Worm (Caenorhabditis elegans) whole organism, L3 larva: ENCODE results near the gene W08E12.8.
"Not testable (repeated sequence)": the region's sequence is repeated elsewhere in the genome, so short reads cannot be mapped to it uniquely, and the experiment has no call there.

ENCODE experiments used
- R02D3.7 ChIP-seq: fragments of 150-350 bp; optimal IDR thresholded peaks from 2 replicates; lab custom pipeline; 2014; ENCODE audit warnings: missing biosample characterization, missing genetic modification characterization
- aly-2 ChIP-seq: fragments of 150-350 bp; optimal IDR thresholded peaks from 2 replicates; lab custom pipeline; 2014; ENCODE audit warnings: missing biosample characterization, missing genetic modification characterization
- ama-1 ChIP-seq: fragments of 150-350 bp; optimal IDR thresholded peaks from 2 replicates; lab custom pipeline; 2018
- ceh-16 ChIP-seq: sonication (generic microtip); optimal IDR thresholded peaks from 2 replicates; lab custom pipeline; 2017; ENCODE audit warnings: missing biosample characterization, missing genetic modification characterization
- ceh-28 ChIP-seq: fragments of 150-350 bp; optimal IDR thresholded peaks from 2 replicates; lab custom pipeline; 2014; ENCODE audit warnings: missing biosample characterization, missing genetic modification reagents, missing genetic modification characterization
- ceh-82 ChIP-seq: fragments of 150-350 bp; optimal IDR thresholded peaks from 2 replicates; lab custom pipeline; 2014; ENCODE audit warnings: missing biosample characterization, missing genetic modification characterization
- ceh-9 ChIP-seq: sonication (generic microtip); optimal IDR thresholded peaks from 2 replicates; lab custom pipeline; 2018; ENCODE audit warnings: missing biosample characterization, missing genetic modification characterization
- daf-12 ChIP-seq: fragments of 150-350 bp; optimal IDR thresholded peaks from 2 replicates; lab custom pipeline; 2014; ENCODE audit warnings: missing biosample characterization, missing genetic modification reagents, missing genetic modification characterization
- egl-5 ChIP-seq: fragments of 150-350 bp; optimal IDR thresholded peaks from 2 replicates; lab custom pipeline; 2017; ENCODE audit warnings: missing biosample characterization, missing genetic modification reagents, missing genetic modification characterization, inconsistent platforms
- elt-1 ChIP-seq: fragments of 150-350 bp; optimal IDR thresholded peaks from 2 replicates; lab custom pipeline; 2014; ENCODE audit warnings: missing biosample characterization, missing genetic modification characterization
- elt-2 ChIP-seq: sonication (generic microtip); optimal IDR thresholded peaks from 2 replicates; lab custom pipeline; 2016; ENCODE audit warnings: missing genetic modification reagents, mild to moderate bottlenecking, missing genetic modification characterization, missing compliant biosample characterization
- elt-3 ChIP-seq, 3 experiments: fragments of 150-350 bp in 1 of 3; sonication (generic microtip) in 2 of 3; optimal IDR thresholded peaks; 2 replicates in 2 of 3; 4 replicates in 1 of 3; lab custom pipeline; 2014 to 2017; ENCODE audit warnings: missing biosample characterization in 3 of 3, missing genetic modification characterization in 3 of 3
- fkh-10 ChIP-seq: sonication (generic microtip); optimal IDR thresholded peaks from 2 replicates; lab custom pipeline; 2017; ENCODE audit warnings: missing biosample characterization, missing genetic modification reagents, missing genetic modification characterization
- fos-1 ChIP-seq: fragments of 150-350 bp; optimal IDR thresholded peaks from 2 replicates; lab custom pipeline; 2014; ENCODE audit warnings: missing biosample characterization, missing genetic modification characterization
- hmg-11 ChIP-seq: sonication (generic microtip); optimal IDR thresholded peaks from 2 replicates; lab custom pipeline; 2016; ENCODE audit warnings: missing genetic modification characterization, missing compliant biosample characterization
- jun-1 ChIP-seq: fragments of 150-350 bp; optimal IDR thresholded peaks from 2 replicates; lab custom pipeline; 2014; ENCODE audit warnings: missing biosample characterization, missing genetic modification reagents, missing genetic modification characterization
- lin-15B ChIP-seq: fragments of 150-350 bp; optimal IDR thresholded peaks from 2 replicates; lab custom pipeline; 2014; ENCODE audit warnings: missing biosample characterization, missing genetic modification characterization
- lsy-12 ChIP-seq: sonication (generic microtip); optimal IDR thresholded peaks from 2 replicates; lab custom pipeline; 2016; ENCODE audit warnings: mild to moderate bottlenecking, missing genetic modification characterization, missing compliant biosample characterization
- mml-1 ChIP-seq: fragments of 150-350 bp; sonication (generic microtip); optimal IDR thresholded peaks from 3 replicates; lab custom pipeline; 2014; ENCODE audit warnings: missing biosample characterization, missing genetic modification characterization
- nfya-1 ChIP-seq: sonication (generic microtip); optimal IDR thresholded peaks from 2 replicates; lab custom pipeline; 2017; ENCODE audit warnings: missing genetic modification characterization, mild to moderate bottlenecking, missing compliant biosample characterization, antibody characterized with exemption, moderate library complexity; ENCODE audit not compliant: insufficient read depth
- nhr-11 ChIP-seq: fragments of 150-350 bp; optimal IDR thresholded peaks from 2 replicates; lab custom pipeline; 2014; ENCODE audit warnings: missing biosample characterization, missing genetic modification characterization
- nhr-12 ChIP-seq: fragments of 150-350 bp; optimal IDR thresholded peaks from 2 replicates; lab custom pipeline; 2014; ENCODE audit warnings: missing biosample characterization, missing genetic modification characterization
- nhr-23 ChIP-seq: fragments of 150-350 bp; optimal IDR thresholded peaks from 2 replicates; lab custom pipeline; 2014; ENCODE audit warnings: missing biosample characterization, missing genetic modification reagents, missing genetic modification characterization
- nhr-237 ChIP-seq: fragments of 150-350 bp; optimal IDR thresholded peaks from 2 replicates; lab custom pipeline; 2014; ENCODE audit warnings: missing biosample characterization, missing genetic modification characterization
- nhr-25 ChIP-seq: sonication (generic microtip); optimal IDR thresholded peaks from 2 replicates; lab custom pipeline; 2017; ENCODE audit warnings: missing biosample characterization, missing genetic modification characterization
- nhr-28 ChIP-seq: fragments of 150-350 bp; optimal IDR thresholded peaks from 2 replicates; lab custom pipeline; 2014; ENCODE audit warnings: missing biosample characterization, missing genetic modification characterization
- nhr-43 ChIP-seq: sonication (generic microtip); optimal IDR thresholded peaks from 2 replicates; lab custom pipeline; 2016; ENCODE audit warnings: mild to moderate bottlenecking, missing genetic modification characterization, missing compliant biosample characterization; ENCODE audit not compliant: poor library complexity, severe bottlenecking
- nhr-76 ChIP-seq: fragments of 150-350 bp; sonication (generic microtip); optimal IDR thresholded peaks from 5 replicates; lab custom pipeline; 2014; ENCODE audit warnings: missing biosample characterization, missing genetic modification characterization
- nhr-77 ChIP-seq: fragments of 150-350 bp; optimal IDR thresholded peaks from 2 replicates; lab custom pipeline; 2014; ENCODE audit warnings: missing biosample characterization, missing genetic modification characterization
- pha-4 ChIP-seq: fragments of 150-350 bp; optimal IDR thresholded peaks from 2 replicates; lab custom pipeline; 2014; ENCODE audit warnings: missing biosample characterization, missing genetic modification reagents, missing genetic modification characterization
- pqm-1 ChIP-seq: fragments of 150-350 bp; optimal IDR thresholded peaks from 2 replicates; lab custom pipeline; 2017; ENCODE audit warnings: missing biosample characterization, missing genetic modification characterization, inconsistent platforms
- sea-2 ChIP-seq: fragments of 150-350 bp; sonication (generic microtip); optimal IDR thresholded peaks from 4 replicates; lab custom pipeline; 2014; ENCODE audit warnings: missing biosample characterization, missing genetic modification reagents, missing genetic modification characterization
- skn-1 ChIP-seq: fragments of 150-350 bp; optimal IDR thresholded peaks from 2 replicates; lab custom pipeline; 2014; ENCODE audit warnings: missing biosample characterization, missing genetic modification characterization
- snpc-4 ChIP-seq: fragments of 150-350 bp; optimal IDR thresholded peaks from 2 replicates; lab custom pipeline; 2014; ENCODE audit warnings: missing biosample characterization, missing genetic modification characterization
- tbx-2 ChIP-seq: sonication (generic microtip); optimal IDR thresholded peaks from 2 replicates; lab custom pipeline; 2016; ENCODE audit warnings: mild to moderate bottlenecking, missing genetic modification characterization, missing compliant biosample characterization
- unc-39 ChIP-seq: sonication (generic microtip); optimal IDR thresholded peaks from 4 replicates; lab custom pipeline; 2017; ENCODE audit warnings: missing biosample characterization, missing genetic modification characterization
- unc-62 ChIP-seq: fragments of 150-350 bp; sonication (generic microtip); optimal IDR thresholded peaks from 4 replicates; lab custom pipeline; 2014; ENCODE audit warnings: missing biosample characterization, missing genetic modification reagents, missing genetic modification characterization
- zag-1 ChIP-seq: fragments of 150-350 bp; optimal IDR thresholded peaks from 2 replicates; lab custom pipeline; 2014; ENCODE audit warnings: missing biosample characterization, missing genetic modification characterization
- ztf-4 ChIP-seq: fragments of 150-350 bp; optimal IDR thresholded peaks from 2 replicates; lab custom pipeline; 2014; ENCODE audit warnings: missing biosample characterization, missing genetic modification characterization

Gene W08E12.8

ce11 chrIV:3313311-3313710 lies 21.1 kb downstream of the W08E12.8 start:
- TF ChIP-seq lsy-12 (tag; lab: Kevin White, UChicago) (peak; percentile 55), elt-2 (tag; lab: Kevin White, UChicago) (peak; percentile 62), nhr-25 (tag; lab: Kevin White, UChicago) (peak; percentile 31), lin-15B (tag; lab: Kevin White, UChicago) (peak; percentile 50), R02D3.7 (peak; percentile 6), nfya-1 (tag; lab: Kevin White, UChicago) (peak; percentile 40), tbx-2 (tag; lab: Kevin White, UChicago) (peak; percentile 20), nhr-23 (tag; lab: Kevin White, UChicago) (peak; percentile 25), nhr-43 (tag; lab: Kevin White, UChicago) (peak; percentile 83)

ce11 chrIV:3331758-3332157 lies 39.6 kb downstream of the W08E12.8 start, which contains the start of gene F42A6.5:
Gene F42A6.5, minus strand, starts transcription at chrIV:3331858.
- TF ChIP-seq fos-1 (tag; lab: Kevin White, UChicago); sea-2 (GFP tag; lab: Kevin White, UChicago); tbx-2 (tag; lab: Kevin White, UChicago): not testable (repeated sequence)

ce11 chrIV:3336585-3336984 lies 44.4 kb downstream of the W08E12.8 start, which contains the start of gene F42A6.6:
Gene F42A6.6, minus strand, starts transcription at chrIV:3336873.
- TF ChIP-seq lin-15B (tag; lab: Kevin White, UChicago) = no peak
- TF ChIP-seq mml-1 = no peak
- TF ChIP-seq elt-3 (tag; optimal IDR thresholded peaks at IDR 0.05; lab: Kevin White, UChicago) = no peak
- TF ChIP-seq elt-2 (tag; lab: Kevin White, UChicago) = peak; percentile 30
- TF ChIP-seq nhr-25 (tag; lab: Kevin White, UChicago) = peak; percentile 31
- TF ChIP-seq pha-4 (tag; lab: Kevin White, UChicago) = no peak
- TF ChIP-seq ceh-82 = no peak
- TF ChIP-seq ceh-9 = no peak
- TF ChIP-seq egl-5 (tag; lab: Kevin White, UChicago) = no peak
- TF ChIP-seq ceh-28 (tag; lab: Kevin White, UChicago) = peak; percentile 10
- TF ChIP-seq ceh-16 = no peak
- peak; percentile 26 for TF ChIP-seq nhr-23 (tag; lab: Kevin White, UChicago)
- no peak for TF ChIP-seq nhr-77 (tag; lab: Kevin White, UChicago)
- TF ChIP-seq aly-2 (tag; lab: Kevin White, UChicago) = peak; percentile 13
- no peak for TF ChIP-seq unc-39 (tag; lab: Kevin White, UChicago)
- TF ChIP-seq skn-1 (tag; lab: Kevin White, UChicago) = no peak
- no peak for TF ChIP-seq nhr-12 (tag; lab: Kevin White, UChicago)
- TF ChIP-seq lsy-12 (tag; lab: Kevin White, UChicago) = peak; percentile 10
- TF ChIP-seq ama-1 (lab: Kevin White, UChicago) = peak; percentile 93

ce11 chrIV:3337275-3337674 lies 45.1 kb downstream of the W08E12.8 start:
- TF ChIP-seq ceh-82 = no peak
- TF ChIP-seq ceh-28 (tag; lab: Kevin White, UChicago) = no peak
- TF ChIP-seq nhr-237 (tag; lab: Kevin White, UChicago) = no peak
- TF ChIP-seq snpc-4 (tag; lab: Kevin White, UChicago) = no peak
- TF ChIP-seq jun-1 (tag; lab: Kevin White, UChicago) = no peak
- TF ChIP-seq nhr-11 (tag; lab: Kevin White, UChicago) = no peak
- no peak for TF ChIP-seq zag-1 (tag; lab: Kevin White, UChicago)
- no peak for TF ChIP-seq lin-15B (tag; lab: Kevin White, UChicago)
- TF ChIP-seq pha-4 (tag; lab: Kevin White, UChicago) = no peak
- TF ChIP-seq aly-2 (tag; lab: Kevin White, UChicago) = no peak
- TF ChIP-seq nhr-76 (tag; lab: Kevin White, UChicago) = no peak

ce11 chrIV:3338176-3338575 lies 46.0 kb downstream of the W08E12.8 start:
- TF ChIP-seq nhr-43 (tag; lab: Kevin White, UChicago) (no peak), nhr-28 (tag; lab: Kevin White, UChicago) (no peak), ztf-4 (tag; lab: Kevin White, UChicago) (no peak), elt-1 (tag; lab: Kevin White, UChicago) (no peak), daf-12 (tag; lab: Kevin White, UChicago) (no peak), fkh-10 (no peak), ceh-9 (no peak), egl-5 (tag; lab: Kevin White, UChicago) (no peak), unc-62 (no peak), ama-1 (lab: Kevin White, UChicago) (no peak), mml-1 (no peak), elt-2 (tag; lab: Kevin White, UChicago) (no peak), pqm-1 (tag; lab: Kevin White, UChicago) (no peak), ceh-28 (tag; lab: Kevin White, UChicago) (no peak), R02D3.7 (no peak), jun-1 (tag; lab: Kevin White, UChicago) (no peak), hmg-11 (tag; lab: Kevin White, UChicago) (no peak)
- TF ChIP-seq, all 47 proteins: peak for 0
